Worm (Caenorhabditis elegans) whole organism, young adult: Measurements from ENCODE around the gene bgal-2.

Experiments used
- F33H1.4 ChIP-seq: fragments of 200-800 bp; sonication (Bioruptor generic); IDR thresholded peaks from 2 replicates; pipeline ENCODE4 v1.3.6; 2022; ENCODE audit warnings: missing genetic modification reagents, missing genetic modification characterization, missing compliant biosample characterization
- F39B2.1 ChIP-seq: fragments of 200-800 bp; sonication (Bioruptor generic); IDR thresholded peaks from 2 replicates; pipeline ENCODE4 v1.3.6; 2022; ENCODE audit warnings: missing genetic modification reagents, missing genetic modification characterization, missing compliant biosample characterization
- F57A8.1 ChIP-seq: fragments of 200-800 bp; sonication (Bioruptor generic); optimal IDR thresholded peaks from 2 replicates; lab custom pipeline; 2018; ENCODE audit warnings: mild to moderate bottlenecking, missing genetic modification characterization, moderate library complexity, missing compliant biosample characterization
- K12H6.12 ChIP-seq: fragments of 200-800 bp; sonication (Bioruptor generic); optimal IDR thresholded peaks from 2 replicates; lab custom pipeline; 2018; ENCODE audit warnings: mild to moderate bottlenecking, missing genetic modification characterization, missing compliant biosample characterization
- T07F8.4 ChIP-seq: sonication (generic microtip); optimal IDR thresholded peaks from 2 replicates; lab custom pipeline; 2016; ENCODE audit warnings: mild to moderate bottlenecking, missing genetic modification characterization, moderate library complexity, missing compliant biosample characterization
- Y67H2A.10 ChIP-seq: fragments of 200-800 bp; sonication (Bioruptor generic); conservative IDR thresholded peaks from 2 replicates; pipeline ENCODE4 v1.3.6; 2022; ENCODE audit warnings: missing genetic modification reagents, missing genetic modification characterization, missing compliant biosample characterization
- Y95B8A.8 ChIP-seq: fragments of 200-800 bp; sonication (Bioruptor generic); IDR thresholded peaks from 2 replicates; pipeline ENCODE4 v1.3.6; 2022; ENCODE audit warnings: missing genetic modification reagents, missing genetic modification characterization, missing compliant biosample characterization
- atf-7 ChIP-seq: sonication (generic microtip); optimal IDR thresholded peaks from 2 replicates; lab custom pipeline; 2017; ENCODE audit warnings: mild to moderate bottlenecking, missing genetic modification characterization, missing compliant biosample characterization
- athp-1 ChIP-seq: sonication (generic microtip); optimal IDR thresholded peaks from 2 replicates; lab custom pipeline; 2017; ENCODE audit warnings: mild to moderate bottlenecking, missing genetic modification characterization, missing compliant biosample characterization
- attf-6 ChIP-seq: fragments of 200-800 bp; sonication (Bioruptor generic); IDR thresholded peaks from 2 replicates; pipeline ENCODE4 v1.3.6; 2022; ENCODE audit warnings: missing genetic modification reagents, missing genetic modification characterization, missing compliant biosample characterization
- ccch-3 ChIP-seq: fragments of 200-800 bp; sonication (Bioruptor generic); optimal IDR thresholded peaks from 2 replicates; lab custom pipeline; 2018; ENCODE audit warnings: mild to moderate bottlenecking, missing genetic modification characterization, missing compliant biosample characterization
- cebp-1 ChIP-seq, 2 experiments: fragments of 200-800 bp in 1 of 2; sonication (Bioruptor generic) in 1 of 2; sonication (generic microtip) in 1 of 2; IDR thresholded peaks in 1 of 2; optimal IDR thresholded peaks in 1 of 2; 2 replicates each; pipeline versions ENCODE4 v1.3.6 to Lab custom; 2017 to 2022; ENCODE audit warnings: missing compliant biosample characterization in 2 of 2, missing genetic modification characterization in 2 of 2, mild to moderate bottlenecking in 1 of 2, missing genetic modification reagents in 1 of 2, moderate library complexity in 1 of 2
- ceh-40 ChIP-seq: fragments of 200-800 bp; sonication (Bioruptor generic); IDR thresholded peaks from 2 replicates; pipeline ENCODE4 v1.3.6; 2022; ENCODE audit warnings: missing genetic modification characterization, missing compliant biosample characterization
- ceh-58 ChIP-seq: fragments of 200-800 bp; sonication (Bioruptor generic); IDR thresholded peaks from 2 replicates; pipeline ENCODE4 v1.3.6; 2022; ENCODE audit warnings: missing genetic modification characterization, missing compliant biosample characterization
- ceh-79 ChIP-seq: sonication (generic microtip); optimal IDR thresholded peaks from 2 replicates; lab custom pipeline; 2017; ENCODE audit warnings: mild to moderate bottlenecking, missing genetic modification characterization, missing compliant biosample characterization
- dpl-1 ChIP-seq: fragments of 150-350 bp; optimal IDR thresholded peaks from 2 replicates; lab custom pipeline; 2014; ENCODE audit warnings: missing biosample characterization, missing genetic modification reagents, missing genetic modification characterization
- egl-18 ChIP-seq: fragments of 200-800 bp; sonication (Bioruptor generic); IDR thresholded peaks from 2 replicates; pipeline ENCODE4 v1.3.6; 2022; ENCODE audit warnings: missing genetic modification reagents, missing genetic modification characterization, missing compliant biosample characterization
- him-1 ChIP-seq: sonication (generic microtip); optimal IDR thresholded peaks from 2 replicates; lab custom pipeline; 2016; ENCODE audit warnings: missing genotype, missing genetic modification reagents, missing genetic modification characterization, missing compliant biosample characterization
- hmg-1.2 ChIP-seq: fragments of 200-800 bp; sonication (Bioruptor generic); IDR thresholded peaks from 2 replicates; pipeline ENCODE4 v1.3.6; 2022; ENCODE audit warnings: missing genetic modification reagents, missing genetic modification characterization, missing compliant biosample characterization
- let-526 ChIP-seq: fragments of 200-800 bp; sonication (Bioruptor generic); IDR thresholded peaks from 2 replicates; pipeline ENCODE4 v1.3.6; 2022; ENCODE audit warnings: missing genetic modification reagents, missing genetic modification characterization, missing compliant biosample characterization
- lin-35 ChIP-seq, 3 experiments: fragments of 150-350 bp in 2 of 3; sonication (generic microtip) in 1 of 3; optimal IDR thresholded peaks; 2 replicates each; lab custom pipeline; 2014 to 2018; ENCODE audit warnings: missing biosample characterization in 3 of 3, missing genetic modification characterization in 3 of 3, missing genetic modification reagents in 3 of 3
- mel-28 ChIP-seq: sonication (generic microtip); optimal IDR thresholded peaks from 2 replicates; lab custom pipeline; 2016; ENCODE audit warnings: borderline replicate concordance, mild to moderate bottlenecking, missing genetic modification characterization, missing compliant biosample characterization
- nhr-120 ChIP-seq: fragments of 200-800 bp; sonication (Bioruptor generic); IDR thresholded peaks from 2 replicates; pipeline ENCODE4 v1.3.6; 2022; ENCODE audit warnings: missing genetic modification characterization, missing compliant biosample characterization
- nhr-80 ChIP-seq: sonication (generic microtip); optimal IDR thresholded peaks from 2 replicates; lab custom pipeline; 2016; ENCODE audit warnings: missing genetic modification characterization, missing compliant biosample characterization
- rcor-1 ChIP-seq: fragments of 200-800 bp; sonication (Bioruptor generic); IDR thresholded peaks from 2 replicates; pipeline ENCODE4 v1.3.6; 2022; ENCODE audit warnings: missing genetic modification reagents, missing genetic modification characterization, missing compliant biosample characterization
- snpc-3.4 ChIP-seq: sonication (generic microtip); optimal IDR thresholded peaks from 2 replicates; lab custom pipeline; 2017; ENCODE audit warnings: missing genetic modification characterization, mild to moderate bottlenecking, missing compliant biosample characterization, antibody characterized with exemption, moderate library complexity, missing genotype, missing genetic modification reagents
- somi-1 ChIP-seq: fragments of 200-800 bp; sonication (Bioruptor generic); optimal IDR thresholded peaks from 2 replicates; lab custom pipeline; 2018; ENCODE audit warnings: mild to moderate bottlenecking, missing genetic modification characterization, missing compliant biosample characterization
- tbp1 ChIP-seq: fragments of 200-800 bp; sonication (Bioruptor generic); optimal IDR thresholded peaks from 2 replicates; lab custom pipeline; 2018; ENCODE audit warnings: mild to moderate bottlenecking, missing genetic modification characterization, missing compliant biosample characterization
- tbx-9 ChIP-seq: sonication (generic microtip); optimal IDR thresholded peaks from 2 replicates; lab custom pipeline; 2016; ENCODE audit warnings: borderline replicate concordance, missing genetic modification characterization, inconsistent platforms, missing compliant biosample characterization
- zfh-2 ChIP-seq: fragments of 200-800 bp; sonication (Bioruptor generic); conservative IDR thresholded peaks from 2 replicates; pipeline ENCODE4 v1.3.6; 2022; ENCODE audit warnings: missing genetic modification reagents, missing genetic modification characterization, missing compliant biosample characterization
- ztf-18 ChIP-seq: sonication (generic microtip); optimal IDR thresholded peaks from 2 replicates; lab custom pipeline; 2016; ENCODE audit warnings: missing genotype, mild to moderate bottlenecking, missing genetic modification characterization, missing compliant biosample characterization
- ztf-22 ChIP-seq: fragments of 200-800 bp; sonication (Bioruptor generic); optimal IDR thresholded peaks from 2 replicates; lab custom pipeline; 2018; ENCODE audit warnings: mild to moderate bottlenecking, missing genetic modification characterization, moderate library complexity, missing compliant biosample characterization
- ztf-26 ChIP-seq: sonication (generic microtip); optimal IDR thresholded peaks from 2 replicates; lab custom pipeline; 2017; ENCODE audit warnings: missing genetic modification characterization, missing compliant biosample characterization
- ztf-28 ChIP-seq: fragments of 200-800 bp; sonication (Bioruptor generic); IDR thresholded peaks from 2 replicates; pipeline ENCODE4 v1.3.6; 2022; ENCODE audit warnings: missing genetic modification reagents, missing genetic modification characterization, missing compliant biosample characterization
- ztf-3 ChIP-seq: fragments of 200-800 bp; sonication (Bioruptor generic); optimal IDR thresholded peaks from 2 replicates; lab custom pipeline; 2018; ENCODE audit warnings: mild to moderate bottlenecking, missing genetic modification characterization, missing compliant biosample characterization
- ztf-6 ChIP-seq: fragments of 200-800 bp; sonication (Bioruptor generic); IDR thresholded peaks from 2 replicates; pipeline ENCODE4 v1.3.6; 2022; ENCODE audit warnings: missing genetic modification reagents, missing genetic modification characterization, missing compliant biosample characterization

bgal-2 gene

ce11 chrX:6819633-6820032 lies 35.4 kb downstream of the bgal-2 start:
- TF ChIP-seq dpl-1 (GFP tag; lab: Kevin White, UChicago), result no peak
- TF ChIP-seq nhr-80 (tag; lab: Kevin White, UChicago), result peak; percentile 52

- no peak for TF ChIP-seq hmg-1.2 (GFP tag; lab: Robert Waterston, UW)
- TF ChIP-seq T07F8.4 (tag; lab: Kevin White, UChicago), result no peak
- TF ChIP-seq nhr-120 (GFP tag; lab: Robert Waterston, UW), result no peak
- TF ChIP-seq ccch-3 (GFP tag; lab: Kevin White, UChicago), result no peak
- no peak for TF ChIP-seq ceh-40 (GFP tag; lab: Robert Waterston, UW)
- no peak for TF ChIP-seq him-1
- no peak for TF ChIP-seq snpc-3.4 (tag; lab: Kevin White, UChicago)
- TF ChIP-seq athp-1 (tag; lab: Kevin White, UChicago), result no peak
- no peak for TF ChIP-seq somi-1 (GFP tag; lab: Kevin White, UChicago)
- no peak for TF ChIP-seq egl-18 (GFP tag; lab: Robert Waterston, UW)
These were observed 38.3 kb downstream of the bgal-2 start for ce11 chrX:6822552-6822951.

ce11 chrX:6823218-6823979 lies 39.2 kb downstream of the bgal-2 start, which contains the start of gene gei-15:
TSS of gene gei-15 (minus strand) at chrX:6823268.
- TF ChIP-seq zfh-2 (0 out of 2 replicates have a peak, but pooled peaks have one; percentile 37), F39B2.1 (GFP tag; lab: Robert Waterston, UW) (no peak)
- TF ChIP-seq, all 124 proteins: peak for 1

ce11 chrX:6825840-6826239 lies 41.6 kb downstream of the bgal-2 start, which contains the start of gene F41B4.1:
TSS of gene F41B4.1 (minus strand) at chrX:6825862.
- no peak for TF ChIP-seq ztf-26 (tag; lab: Kevin White, UChicago)
- no peak for TF ChIP-seq let-526 (GFP tag; lab: Robert Waterston, UW)
- TF ChIP-seq K12H6.12 (tag; lab: Kevin White, UChicago), result peak; percentile 7
- TF ChIP-seq attf-6 (GFP tag; lab: Robert Waterston, UW), result no peak

- TF ChIP-seq ceh-79 (tag; lab: Kevin White, UChicago) (no peak), F57A8.1 (GFP tag; lab: Kevin White, UChicago) (no peak), lin-35 (GFP tag; optimal IDR thresholded peaks at IDR 0.05; lab: Kevin White, UChicago) (no peak), Y95B8A.8 (GFP tag; lab: Robert Waterston, UW) (no peak), ztf-18 (tag; lab: Kevin White, UChicago) (no peak), ztf-22 (GFP tag; lab: Kevin White, UChicago) (no peak), ceh-58 (no peak), F33H1.4 (no peak)
These were observed 51.0 kb downstream of the bgal-2 start, which contains the start of gene F41B4.2 for ce11 chrX:6835166-6835565. TSS of gene F41B4.2 (minus strand) at chrX:6835266.

ce11 chrX:6836065-6836527 lies 51.9 kb downstream of the bgal-2 start, which contains the start of gene F41B4.3:
TSS of gene F41B4.3 (minus strand) at chrX:6836115.
- TF ChIP-seq Y67H2A.10, result no peak
- no peak for TF ChIP-seq ztf-3
- no peak for TF ChIP-seq ztf-6
- TF ChIP-seq mel-28 (tag; lab: Kevin White, UChicago), result no peak
- peak; percentile 72 for TF ChIP-seq hmg-1.2 (GFP tag; lab: Robert Waterston, UW)
- TF ChIP-seq tbx-9 (tag; lab: Kevin White, UChicago), result no peak
- TF ChIP-seq rcor-1 (GFP tag; lab: Robert Waterston, UW), result no peak
- TF ChIP-seq cebp-1 (GFP tag; IDR thresholded peaks at IDR 0.05; lab: Robert Waterston, UW), result peak; percentile 85
- TF ChIP-seq cebp-1 (tag; optimal IDR thresholded peaks at IDR 0.05; lab: Kevin White, UChicago), result peak; percentile 96
- no peak for TF ChIP-seq zfh-2
- no peak for TF ChIP-seq atf-7
- no peak for TF ChIP-seq ztf-28 (GFP tag; lab: Robert Waterston, UW)
- no peak for TF ChIP-seq tbp1 (GFP tag; lab: Kevin White, UChicago)
